Worm (Caenorhabditis elegans) whole organism, mixed stage, embryonic: ENCODE data around the gene R102.8.

Source experiments
- blmp-1 ChIP-seq: fragments of 150-350 bp; optimal IDR thresholded peaks from 2 replicates; lab custom pipeline; 2014; ENCODE audit warnings: missing biosample characterization, missing genetic modification characterization
- elt-3 ChIP-seq: fragments of 150-350 bp; optimal IDR thresholded peaks from 2 replicates; lab custom pipeline; 2014; ENCODE audit warnings: missing biosample characterization, missing genetic modification characterization
- lsy-2 ChIP-seq: fragments of 150-350 bp; optimal IDR thresholded peaks from 2 replicates; lab custom pipeline; 2014; ENCODE audit warnings: missing biosample characterization, missing genetic modification characterization
- nhr-28 ChIP-seq: fragments of 150-350 bp; optimal IDR thresholded peaks from 2 replicates; lab custom pipeline; 2014; ENCODE audit warnings: missing biosample characterization, missing genetic modification characterization
- nhr-76 ChIP-seq: sonication (generic microtip); optimal IDR thresholded peaks from 2 replicates; lab custom pipeline; 2017; ENCODE audit warnings: missing biosample characterization, missing genetic modification characterization
- pha-4 ChIP-seq: fragments of 150-350 bp; optimal IDR thresholded peaks from 2 replicates; lab custom pipeline; 2018; ENCODE audit warnings: missing biosample characterization, missing genetic modification reagents, missing genetic modification characterization
- snpc-4 ChIP-seq: fragments of 150-350 bp; optimal IDR thresholded peaks from 2 replicates; lab custom pipeline; 2014; ENCODE audit warnings: missing biosample characterization, missing genetic modification characterization
- unc-62 ChIP-seq: fragments of 150-350 bp; optimal IDR thresholded peaks from 2 replicates; lab custom pipeline; 2014; ENCODE audit warnings: missing biosample characterization, missing genetic modification reagents, missing genetic modification characterization
- ztf-11 ChIP-seq: fragments of 150-350 bp; optimal IDR thresholded peaks from 2 replicates; lab custom pipeline; 2014; ENCODE audit warnings: missing biosample characterization, missing genetic modification characterization

DNA sequence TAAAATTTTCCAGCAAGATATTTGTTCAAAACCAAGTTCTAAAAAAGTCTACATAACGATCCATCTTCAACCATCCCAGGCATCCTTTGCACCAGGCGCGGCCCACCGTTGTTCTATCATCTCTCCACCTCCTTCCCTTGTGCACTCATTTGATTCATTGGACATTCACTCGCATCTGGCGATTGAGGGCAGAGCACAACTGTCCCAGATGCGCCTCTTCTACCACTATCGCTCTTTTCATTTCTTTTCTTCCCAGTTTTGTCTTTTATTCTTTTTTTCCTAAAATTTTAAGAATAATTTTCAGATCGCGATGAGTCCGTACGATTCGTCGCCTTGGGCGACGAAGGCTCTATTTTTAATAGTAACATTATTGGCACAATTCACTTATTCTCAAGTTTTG, 23.5 kb downstream of the R102.8 start, which contains the start of gene epi-1:
- TF ChIP-seq nhr-76 (tag; lab: Kevin White, UChicago): no peak
- TF ChIP-seq snpc-4 (tag; lab: Kevin White, UChicago): no peak
- no peak for TF ChIP-seq ztf-11 (tag; lab: Kevin White, UChicago)
- TF ChIP-seq elt-3 (tag; lab: Kevin White, UChicago): no peak
- no peak for TF ChIP-seq blmp-1 (tag; lab: Kevin White, UChicago)
- no peak for TF ChIP-seq pha-4 (tag; lab: Kevin White, UChicago)
- no peak for TF ChIP-seq unc-62 (GFP tag; lab: Kevin White, UChicago)
- no peak for TF ChIP-seq nhr-28
- no peak for TF ChIP-seq lsy-2
